Fruit fly (Drosophila melanogaster) whole organism: ENCODE results near the gene Cyp4d1.

ENCODE experiments used
- CG8478 ChIP-seq: fragments of >200 bp; optimal IDR thresholded peaks from 2 replicates; lab custom pipeline; 2018; ENCODE audit warnings: inconsistent platforms
- Dll ChIP-seq: fragments of >200 bp; optimal IDR thresholded peaks from 2 replicates; lab custom pipeline; 2017
- EcR ChIP-seq, 2 experiments: fragments of >200 bp; optimal IDR thresholded peaks; 2 replicates each; lab custom pipeline; 2017; ENCODE audit warnings: missing biosample characterization in 2 of 2, missing genetic modification characterization in 2 of 2, missing genetic modification reagents in 2 of 2
- pan ChIP-seq: fragments of >200 bp; optimal IDR thresholded peaks from 2 replicates; lab custom pipeline; 2017
- psq ChIP-seq: fragments of >200 bp; optimal IDR thresholded peaks from 2 replicates; lab custom pipeline; 2017
- usp ChIP-seq: fragments of >200 bp; optimal IDR thresholded peaks from 2 replicates; lab custom pipeline; 2017; ENCODE audit warnings: missing biosample characterization, missing genetic modification characterization, mixed read lengths

DNA sequence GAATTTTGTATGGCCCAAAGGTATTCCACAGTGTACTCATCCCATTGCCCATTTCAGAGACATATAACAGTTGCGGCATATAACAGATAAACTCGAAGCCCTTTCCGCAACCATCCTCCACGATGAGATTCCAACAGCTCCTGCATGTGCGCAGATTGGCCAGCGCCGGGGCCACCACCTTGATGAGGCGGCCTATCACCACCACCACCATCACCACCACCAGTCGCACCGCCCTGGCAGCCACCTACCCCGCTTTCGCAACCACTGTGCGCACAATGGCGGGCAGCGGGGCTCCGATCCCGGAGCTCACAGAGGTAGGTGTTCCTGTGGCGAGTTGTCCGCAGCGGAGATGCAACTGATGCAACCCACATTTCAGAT is 19.1 kb downstream of the Cyp4d1 start:
- TF ChIP-seq pan (lab: Kevin White, UChicago): no peak
- TF ChIP-seq psq (lab: Kevin White, UChicago): no peak
- no peak for TF ChIP-seq CG8478
- TF ChIP-seq EcR (GFP tag; optimal IDR thresholded peaks at IDR 0.05; lab: Kevin White, UChicago): no peak
- TF ChIP-seq usp (GFP tag; lab: Kevin White, UChicago): no peak
- no peak for TF ChIP-seq Dll (lab: Kevin White, UChicago)
